Worm (Caenorhabditis elegans): ENCODE data around the gene F47D2.11.

DNA sequence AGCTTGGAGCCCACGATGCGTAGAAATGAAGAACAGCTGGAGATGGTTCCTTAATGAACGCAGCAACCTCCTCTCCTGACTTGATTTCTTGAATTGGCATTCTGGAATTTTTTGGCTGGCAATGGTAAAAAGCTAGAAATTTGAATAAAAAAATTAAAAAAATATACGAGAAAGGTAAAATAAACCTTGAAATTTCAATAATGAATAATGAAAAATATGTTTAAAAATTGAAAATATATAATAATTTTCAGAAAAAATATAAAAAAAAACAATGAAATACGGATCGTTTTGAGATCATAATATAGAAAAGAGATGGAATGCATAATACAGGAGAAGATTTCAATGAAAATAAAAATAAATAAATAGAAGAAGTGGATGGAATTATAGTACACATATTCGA lies 45.4 kb upstream of the F47D2.11 start, which contains the start of gene glrx-3:
- TF ChIP-seq efl-1 (GFP tag; optimal IDR thresholded peaks at IDR 0.05): no peak
- no peak for TF ChIP-seq snpc-1.1 (tag; optimal IDR thresholded peaks at IDR 0.05; ENCODE audit: insufficient read depth)
- no peak for TF ChIP-seq unc-62 (GFP tag; optimal IDR thresholded peaks at IDR 0.05)
- no peak for TF ChIP-seq unc-130 (GFP tag; optimal IDR thresholded peaks at IDR 0.05)
- TF ChIP-seq dpl-1 (GFP tag; optimal IDR thresholded peaks at IDR 0.05): no peak
- TF ChIP-seq F37B4.10 (GFP tag; IDR thresholded peaks at IDR 0.05): no peak
- TF ChIP-seq ceh-40 (GFP tag; IDR thresholded peaks at IDR 0.05): no peak
- TF ChIP-seq nfyb-1 (GFP tag; IDR thresholded peaks at IDR 0.05): no peak
- TF ChIP-seq sea-2 (GFP tag; IDR thresholded peaks at IDR 0.05): no peak
- no peak for TF ChIP-seq ama-1 (optimal IDR thresholded peaks at IDR 0.05)
- no peak for TF ChIP-seq ama-1 (GFP tag; optimal IDR thresholded peaks at IDR 0.05)
- no peak for TF ChIP-seq mxl-1 (tag; optimal IDR thresholded peaks at IDR 0.05)
- no peak for TF ChIP-seq cebp-1 (GFP tag; IDR thresholded peaks at IDR 0.05)
- TF ChIP-seq cebp-1 (tag; optimal IDR thresholded peaks at IDR 0.05): no peak
- no peak for TF ChIP-seq pha-4 (tag; optimal IDR thresholded peaks at IDR 0.05)
- TF ChIP-seq aptf-3 (GFP tag; IDR thresholded peaks at IDR 0.05): no peak
